Worm (Caenorhabditis elegans) whole organism, midembryonic: ENCODE results near the gene meg-3.

Experiments
- T22C8.4 ChIP-seq: fragments of 200-800 bp; sonication (Bioruptor generic); IDR thresholded peaks from 2 replicates; pipeline ENCODE4 v1.3.6; 2022; ENCODE audit warnings: missing genetic modification characterization, missing compliant biosample characterization
- flt-1 ChIP-seq: fragments of 200-800 bp; sonication (Bioruptor generic); IDR thresholded peaks from 2 replicates; pipeline ENCODE4 v1.3.6; 2022; ENCODE audit warnings: missing genetic modification characterization, missing compliant biosample characterization
- klf-2 ChIP-seq: fragments of 200-800 bp; sonication (Bioruptor generic); conservative IDR thresholded peaks from 2 replicates; pipeline ENCODE4 v1.3.6; 2022; ENCODE audit warnings: missing genetic modification reagents, missing genetic modification characterization, missing compliant biosample characterization

- no peak for TF ChIP-seq T22C8.4 (GFP tag; lab: Robert Waterston, UW)
- no peak for TF ChIP-seq klf-2 (GFP tag; lab: Robert Waterston, UW)
- no peak for TF ChIP-seq flt-1 (GFP tag; lab: Robert Waterston, UW)
Observed at ce11 chrX:1960895-1961715, 28.3 kb downstream of the meg-3 start.
